Worm (Caenorhabditis elegans): ENCODE data around the gene T16G12.6.
"Not testable (repeated sequence)": the region's sequence is repeated elsewhere in the genome, so short reads cannot be mapped to it uniquely, and the experiment has no call there.

DNA sequence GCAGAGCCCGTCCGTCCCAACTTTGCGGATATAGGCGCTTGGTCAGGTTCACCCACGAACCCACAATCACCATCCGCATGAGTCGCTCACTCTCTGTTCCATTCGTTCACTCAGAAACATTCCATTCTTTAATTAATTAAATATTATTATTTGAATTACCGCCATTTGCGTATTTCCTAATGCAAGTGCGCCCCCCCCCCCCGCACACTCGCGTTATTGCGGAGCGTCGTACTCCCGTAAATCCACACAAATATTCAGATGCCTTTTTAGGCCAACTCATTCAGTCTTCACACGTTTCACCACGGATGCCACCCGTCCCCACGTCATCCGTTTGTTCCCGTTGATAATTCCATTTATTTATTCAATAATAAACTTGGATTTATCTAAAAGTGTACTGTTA lies 19.1 kb upstream of the T16G12.6 start, which contains the start of gene T16G12.3:
- TF ChIP-seq ref-1 (GFP tag; conservative IDR thresholded peaks at IDR 0.05); flt-1 (GFP tag; IDR thresholded peaks at IDR 0.05); ztf-23 (GFP tag; IDR thresholded peaks at IDR 0.05); T22C8.4 (GFP tag; IDR thresholded peaks at IDR 0.05); klf-2 (GFP tag; conservative IDR thresholded peaks at IDR 0.05); med-1 (GFP tag; optimal IDR thresholded peaks at IDR 0.05; ENCODE audit: insufficient read depth); tab-1 (GFP tag; IDR thresholded peaks at IDR 0.05); cog-1 (tag; optimal IDR thresholded peaks at IDR 0.05): not testable (repeated sequence)

All from whole organism, midembryonic.